Worm (Caenorhabditis elegans) whole organism, late embryonic: ENCODE measurements around the gene srv-34.

Experiments
- ama-1 ChIP-seq: fragments of 150-350 bp; optimal IDR thresholded peaks from 2 replicates; lab custom pipeline; 2014
- ceh-18 ChIP-seq: sonication (generic microtip); optimal IDR thresholded peaks from 2 replicates; lab custom pipeline; 2016; ENCODE audit warnings: missing genetic modification characterization, missing compliant biosample characterization
- che-1 ChIP-seq: sonication (generic microtip); optimal IDR thresholded peaks from 2 replicates; lab custom pipeline; 2016; ENCODE audit warnings: mild to moderate bottlenecking, missing genetic modification characterization, missing compliant biosample characterization
- pag-3 ChIP-seq: sonication (generic microtip); optimal IDR thresholded peaks from 2 replicates; lab custom pipeline; 2016; ENCODE audit warnings: missing compliant biosample characterization, missing genetic modification characterization, borderline replicate concordance
- pqm-1 ChIP-seq: sonication (generic microtip); optimal IDR thresholded peaks from 2 replicates; lab custom pipeline; 2016; ENCODE audit warnings: missing genetic modification characterization, missing compliant biosample characterization
- rnt-1 ChIP-seq: sonication (generic microtip); optimal IDR thresholded peaks from 2 replicates; lab custom pipeline; 2016; ENCODE audit warnings: missing genetic modification characterization, missing compliant biosample characterization

DNA sequence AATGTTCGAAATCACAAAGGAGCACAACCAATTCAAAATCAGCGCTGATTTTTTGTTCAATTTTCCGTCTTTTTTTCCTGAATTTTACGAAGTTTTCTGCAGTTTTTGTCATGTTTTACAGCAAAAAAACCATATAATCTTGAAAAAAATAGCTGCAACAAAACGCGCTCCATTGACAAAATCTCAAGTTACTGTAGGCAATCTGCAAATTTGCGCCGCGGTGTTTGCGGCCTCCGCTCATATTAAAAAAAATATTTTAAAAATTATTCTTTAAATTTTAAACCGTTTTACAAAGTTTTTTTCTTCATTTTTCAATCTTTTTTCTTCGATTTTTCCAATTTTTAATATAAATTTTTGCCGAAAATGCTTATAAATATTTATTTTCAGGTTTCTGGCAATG lies 30.8 kb upstream of the srv-34 start:
- TF ChIP-seq ama-1 (lab: Kevin White, UChicago), result no peak
- TF ChIP-seq pag-3 (tag; lab: Kevin White, UChicago), result no peak
- no peak for TF ChIP-seq che-1 (tag; lab: Kevin White, UChicago)
- TF ChIP-seq ceh-18, result no peak
- TF ChIP-seq pqm-1 (tag; lab: Kevin White, UChicago), result no peak
- TF ChIP-seq rnt-1 (tag; lab: Kevin White, UChicago), result no peak
